Worm (Caenorhabditis elegans) whole organism, mixed stage, embryonic: ENCODE measurements around the gene Y77E11A.7.

Source experiments
- M03D4.4 ChIP-seq: sonication (generic microtip); optimal IDR thresholded peaks from 2 replicates; lab custom pipeline; 2017; ENCODE audit warnings: mild to moderate bottlenecking, missing genetic modification characterization, missing compliant biosample characterization
- bed-3 ChIP-seq: fragments of 200-800 bp; sonication (Bioruptor generic); optimal IDR thresholded peaks from 3 replicates; lab custom pipeline; 2018; ENCODE audit warnings: mild to moderate bottlenecking, missing genetic modification characterization, moderate library complexity, missing compliant biosample characterization
- blmp-1 ChIP-seq: fragments of 150-350 bp; optimal IDR thresholded peaks from 2 replicates; lab custom pipeline; 2014; ENCODE audit warnings: missing biosample characterization, missing genetic modification characterization
- ceh-39 ChIP-seq: fragments of 150-350 bp; optimal IDR thresholded peaks from 2 replicates; lab custom pipeline; 2014; ENCODE audit warnings: missing biosample characterization, missing genetic modification characterization
- ceh-43 ChIP-seq: fragments of 200-800 bp; sonication (Bioruptor generic); optimal IDR thresholded peaks from 2 replicates; lab custom pipeline; 2018; ENCODE audit warnings: mild to moderate bottlenecking, missing genetic modification characterization, moderate library complexity, missing compliant biosample characterization
- ceh-83 ChIP-seq: fragments of 200-800 bp; sonication (Bioruptor generic); optimal IDR thresholded peaks from 2 replicates; lab custom pipeline; 2018; ENCODE audit warnings: mild to moderate bottlenecking, missing genetic modification characterization, missing compliant biosample characterization
- ces-1 ChIP-seq: fragments of 150-350 bp; optimal IDR thresholded peaks from 2 replicates; lab custom pipeline; 2014; ENCODE audit warnings: missing biosample characterization, missing genetic modification reagents, missing genetic modification characterization
- cnd-1 ChIP-seq: fragments of 200-800 bp; sonication (Bioruptor generic); optimal IDR thresholded peaks from 2 replicates; lab custom pipeline; 2018; ENCODE audit warnings: mild to moderate bottlenecking, missing genetic modification characterization, missing compliant biosample characterization
- drap-1 ChIP-seq: fragments of 200-800 bp; sonication (Bioruptor generic); optimal IDR thresholded peaks from 3 replicates; lab custom pipeline; 2018; ENCODE audit warnings: mild to moderate bottlenecking, missing genetic modification characterization, missing compliant biosample characterization
- flh-1 ChIP-seq: fragments of 200-800 bp; sonication (Bioruptor generic); optimal IDR thresholded peaks from 2 replicates; lab custom pipeline; 2018; ENCODE audit warnings: mild to moderate bottlenecking, missing genetic modification characterization, moderate library complexity, missing compliant biosample characterization
- ham-2 ChIP-seq: fragments of 200-800 bp; sonication (Bioruptor generic); optimal IDR thresholded peaks from 2 replicates; lab custom pipeline; 2018; ENCODE audit warnings: mild to moderate bottlenecking, missing genetic modification characterization, missing compliant biosample characterization
- hlh-1 ChIP-seq: fragments of 150-350 bp; optimal IDR thresholded peaks from 2 replicates; lab custom pipeline; 2014; ENCODE audit warnings: missing biosample characterization, missing genetic modification reagents, missing genetic modification characterization
- lin-13 ChIP-seq: fragments of 150-350 bp; optimal IDR thresholded peaks from 2 replicates; lab custom pipeline; 2014; ENCODE audit warnings: missing biosample characterization, missing genetic modification characterization
- lin-32 ChIP-seq: fragments of 200-800 bp; sonication (Bioruptor generic); optimal IDR thresholded peaks from 2 replicates; lab custom pipeline; 2018; ENCODE audit warnings: mild to moderate bottlenecking, missing genetic modification characterization, missing compliant biosample characterization
- lsy-2 ChIP-seq: fragments of 150-350 bp; optimal IDR thresholded peaks from 2 replicates; lab custom pipeline; 2014; ENCODE audit warnings: missing biosample characterization, missing genetic modification characterization
- mab-5 ChIP-seq: fragments of 150-350 bp; optimal IDR thresholded peaks from 2 replicates; lab custom pipeline; 2014; ENCODE audit warnings: missing biosample characterization, missing genetic modification characterization
- mep-1 ChIP-seq: fragments of 150-350 bp; optimal IDR thresholded peaks from 2 replicates; lab custom pipeline; 2017; ENCODE audit warnings: missing biosample characterization, missing genetic modification reagents, missing genetic modification characterization, inconsistent platforms
- mls-2 ChIP-seq: sonication (generic microtip); optimal IDR thresholded peaks from 2 replicates; lab custom pipeline; 2016; ENCODE audit warnings: mild to moderate bottlenecking, missing genetic modification characterization, moderate library complexity, missing compliant biosample characterization
- nhr-12 ChIP-seq: fragments of 150-350 bp; optimal IDR thresholded peaks from 2 replicates; lab custom pipeline; 2014; ENCODE audit warnings: missing biosample characterization, missing genetic modification characterization
- nhr-2 ChIP-seq: fragments of 150-350 bp; optimal IDR thresholded peaks from 2 replicates; lab custom pipeline; 2014; ENCODE audit warnings: missing biosample characterization, missing genetic modification characterization
- nhr-28 ChIP-seq: fragments of 150-350 bp; optimal IDR thresholded peaks from 2 replicates; lab custom pipeline; 2014; ENCODE audit warnings: missing biosample characterization, missing genetic modification characterization
- pha-4 ChIP-seq: fragments of 150-350 bp; optimal IDR thresholded peaks from 2 replicates; lab custom pipeline; 2018; ENCODE audit warnings: missing biosample characterization, missing genetic modification reagents, missing genetic modification characterization
- sem-2 ChIP-seq: fragments of 200-800 bp; sonication (Bioruptor generic); optimal IDR thresholded peaks from 2 replicates; lab custom pipeline; 2018; ENCODE audit warnings: mild to moderate bottlenecking, missing genetic modification characterization, missing compliant biosample characterization
- snpc-4 ChIP-seq: fragments of 150-350 bp; optimal IDR thresholded peaks from 2 replicates; lab custom pipeline; 2014; ENCODE audit warnings: missing biosample characterization, missing genetic modification characterization
- sptf-1 ChIP-seq: sonication (generic microtip); optimal IDR thresholded peaks from 2 replicates; lab custom pipeline; 2017; ENCODE audit warnings: mild to moderate bottlenecking, missing genetic modification characterization, moderate library complexity, missing compliant biosample characterization
- tbx-8 ChIP-seq: fragments of 200-800 bp; sonication (Bioruptor generic); optimal IDR thresholded peaks from 2 replicates; lab custom pipeline; 2018; ENCODE audit warnings: mild to moderate bottlenecking, missing genetic modification characterization, moderate library complexity, missing compliant biosample characterization
- unc-120 ChIP-seq: sonication (generic microtip); optimal IDR thresholded peaks from 2 replicates; lab custom pipeline; 2017; ENCODE audit warnings: missing genetic modification characterization, missing compliant biosample characterization; ENCODE audit not compliant: poor library complexity, severe bottlenecking
- unc-39 ChIP-seq: fragments of 150-350 bp; optimal IDR thresholded peaks from 2 replicates; lab custom pipeline; 2014; ENCODE audit warnings: missing biosample characterization, missing genetic modification characterization
- unc-62 ChIP-seq: fragments of 150-350 bp; optimal IDR thresholded peaks from 2 replicates; lab custom pipeline; 2014; ENCODE audit warnings: missing biosample characterization, missing genetic modification reagents, missing genetic modification characterization
- zip-8 ChIP-seq: fragments of 150-350 bp; optimal IDR thresholded peaks from 2 replicates; lab custom pipeline; 2014; ENCODE audit warnings: missing biosample characterization, missing genetic modification characterization
- ztf-11 ChIP-seq: fragments of 150-350 bp; optimal IDR thresholded peaks from 2 replicates; lab custom pipeline; 2014; ENCODE audit warnings: missing biosample characterization, missing genetic modification characterization

The Y77E11A.7 gene

ce11 chrIV:1461463-1461862 lies 41.8 kb upstream of the Y77E11A.7 start:
- TF ChIP-seq nhr-12 (tag; lab: Kevin White, UChicago), result no peak
- no peak for TF ChIP-seq mls-2 (tag; lab: Kevin White, UChicago)
- TF ChIP-seq sem-2 (GFP tag; lab: Kevin White, UChicago), result no peak
- TF ChIP-seq nhr-28 (tag; lab: Kevin White, UChicago), result no peak
- TF ChIP-seq hlh-1, result no peak
- no peak for TF ChIP-seq unc-39 (tag; lab: Kevin White, UChicago)
- no peak for TF ChIP-seq ceh-39 (tag; lab: Kevin White, UChicago)
- no peak for TF ChIP-seq zip-8
- TF ChIP-seq ham-2 (GFP tag; lab: Kevin White, UChicago), result no peak
- no peak for TF ChIP-seq drap-1 (GFP tag; lab: Kevin White, UChicago)
- TF ChIP-seq ceh-83 (GFP tag; lab: Kevin White, UChicago), result no peak
- TF ChIP-seq snpc-4 (tag; lab: Kevin White, UChicago), result no peak
- no peak for TF ChIP-seq nhr-2 (tag; lab: Kevin White, UChicago)
- TF ChIP-seq ztf-11, result no peak
- TF ChIP-seq, all 35 proteins: peak for 0

ce11 chrIV:1460686-1461085 lies 41.0 kb upstream of the Y77E11A.7 start, which contains the start of gene col-106:
Gene col-106, minus strand, starts transcription at chrIV:1460786.
- TF ChIP-seq lin-32 (GFP tag; lab: Kevin White, UChicago) (no peak), unc-62 (GFP tag; lab: Kevin White, UChicago) (no peak), M03D4.4 (tag; lab: Kevin White, UChicago) (no peak), unc-39 (tag; lab: Kevin White, UChicago) (no peak), lin-13 (tag; lab: Kevin White, UChicago) (no peak), ces-1 (no peak), mab-5 (tag; lab: Kevin White, UChicago) (no peak), sptf-1 (tag; lab: Kevin White, UChicago) (no peak), nhr-2 (tag; lab: Kevin White, UChicago) (no peak), blmp-1 (tag; lab: Kevin White, UChicago) (no peak), drap-1 (GFP tag; lab: Kevin White, UChicago) (no peak), mep-1 (tag; lab: Kevin White, UChicago) (no peak), nhr-12 (tag; lab: Kevin White, UChicago) (no peak)

- no peak for TF ChIP-seq sptf-1 (tag; lab: Kevin White, UChicago)
- TF ChIP-seq mls-2 (tag; lab: Kevin White, UChicago), result no peak
- no peak for TF ChIP-seq pha-4 (tag; lab: Kevin White, UChicago)
- no peak for TF ChIP-seq lsy-2
- no peak for TF ChIP-seq ham-2 (GFP tag; lab: Kevin White, UChicago)
- no peak for TF ChIP-seq unc-39 (tag; lab: Kevin White, UChicago)
- TF ChIP-seq unc-120, result no peak
Observed at ce11 chrIV:1459826-1460489, 40.3 kb upstream of the Y77E11A.7 start.

ce11 chrIV:1459419-1459818 lies 39.8 kb upstream of the Y77E11A.7 start:
- TF ChIP-seq lin-13 (tag; lab: Kevin White, UChicago) (no peak), nhr-28 (tag; lab: Kevin White, UChicago) (no peak), hlh-1 (no peak), unc-39 (tag; lab: Kevin White, UChicago) (no peak), snpc-4 (tag; lab: Kevin White, UChicago) (no peak), ces-1 (no peak), lsy-2 (no peak), nhr-2 (tag; lab: Kevin White, UChicago) (no peak), flh-1 (GFP tag; lab: Kevin White, UChicago) (no peak), ceh-83 (GFP tag; lab: Kevin White, UChicago) (no peak), ztf-11 (no peak), sem-2 (GFP tag; lab: Kevin White, UChicago) (no peak), lin-32 (GFP tag; lab: Kevin White, UChicago) (no peak), drap-1 (GFP tag; lab: Kevin White, UChicago) (no peak), ceh-39 (tag; lab: Kevin White, UChicago) (no peak), pha-4 (tag; lab: Kevin White, UChicago) (no peak), cnd-1 (tag; lab: Kevin White, UChicago) (no peak)

ce11 chrIV:1458192-1458591 lies 38.5 kb upstream of the Y77E11A.7 start:
- TF ChIP-seq bed-3 (GFP tag; lab: Kevin White, UChicago) (no peak), ceh-39 (tag; lab: Kevin White, UChicago) (no peak), ceh-43 (GFP tag; lab: Kevin White, UChicago) (no peak), ces-1 (no peak), unc-39 (tag; lab: Kevin White, UChicago) (no peak), tbx-8 (GFP tag; lab: Kevin White, UChicago) (no peak), ceh-83 (GFP tag; lab: Kevin White, UChicago) (no peak)
